Worm (Caenorhabditis elegans): ENCODE results near the gene nep-3.

The nep-3 gene

ce11 chrII:3860826-3861225, 16.2 kb downstream of the nep-3 start, which contains the start of gene oac-11:
TSS of gene oac-11 (minus strand) at chrII:3860926.
- TF ChIP-seq nhr-47 (tag; optimal IDR thresholded peaks at IDR 0.05) (no peak), vab-15 (tag; optimal IDR thresholded peaks at IDR 0.05) (no peak), ztf-11 (tag; optimal IDR thresholded peaks at IDR 0.05) (no peak), efl-1 (optimal IDR thresholded peaks at IDR 0.05) (no peak), efl-1 (GFP tag; optimal IDR thresholded peaks at IDR 0.05 in 1 of 2) (peak in 1 of 2 experiments; percentile 61), lsy-2 (tag; optimal IDR thresholded peaks at IDR 0.05) (no peak)

ce11 chrII:3852654-3853053, 24.4 kb downstream of the nep-3 start, which contains the start of gene nhr-257:
TSS of gene nhr-257 (plus strand) at chrII:3852954.
- peak; percentile 49 for TF ChIP-seq nhr-85 (tag)
- TF ChIP-seq nhr-84 (tag; optimal IDR thresholded peaks at IDR 0.05): no peak
- no peak for TF ChIP-seq unc-130 (tag; optimal IDR thresholded peaks at IDR 0.05)
- TF ChIP-seq pag-3 (tag; optimal IDR thresholded peaks at IDR 0.05; ENCODE audit: borderline replicate concordance, insufficient read depth): no peak
- TF ChIP-seq xbp-1 (tag; optimal IDR thresholded peaks at IDR 0.05): no peak

ce11 chrII:3850655-3851054, 26.4 kb downstream of the nep-3 start, which contains the start of gene nhr-72:
TSS of gene nhr-72 (minus strand) at chrII:3850755.
- TF ChIP-seq lin-35 (GFP tag; optimal IDR thresholded peaks at IDR 0.05): no peak
- no peak for TF ChIP-seq alr-1 (tag; optimal IDR thresholded peaks at IDR 0.05; ENCODE audit: borderline replicate concordance)
- no peak for TF ChIP-seq dsc-1 (tag; optimal IDR thresholded peaks at IDR 0.05)
- TF ChIP-seq fkh-8 (tag; optimal IDR thresholded peaks at IDR 0.05): no peak
- no peak for TF ChIP-seq nhr-85 (tag)
- no peak for TF ChIP-seq unc-86 (tag; optimal IDR thresholded peaks at IDR 0.05)
- no peak for TF ChIP-seq grh-1 (GFP tag; IDR thresholded peaks at IDR 0.05)
- TF ChIP-seq unc-30 (tag; optimal IDR thresholded peaks at IDR 0.05): no peak

ce11 chrII:3846028-3846427, 31.0 kb downstream of the nep-3 start, which contains the start of gene C17A2.2:
TSS of gene C17A2.2 (plus strand) at chrII:3846328.
- TF ChIP-seq lin-14 (GFP tag; optimal IDR thresholded peaks at IDR 0.05) (no peak), alr-1 (tag; optimal IDR thresholded peaks at IDR 0.05; ENCODE audit: borderline replicate concordance) (no peak), snu-23 (GFP tag; optimal IDR thresholded peaks at IDR 0.05) (no peak), hlh-17 (GFP tag; optimal IDR thresholded peaks at IDR 0.05; ENCODE audit: borderline replicate concordance) (no peak), lin-35 (GFP tag; optimal IDR thresholded peaks at IDR 0.05) (no peak), ztf-4 (tag; optimal IDR thresholded peaks at IDR 0.05) (no peak)

ce11 chrII:3843305-3843704, 33.7 kb downstream of the nep-3 start, which contains the start of the genes C17A2.7 and C17A2.3:
TSS of gene C17A2.7 (minus strand) at chrII:3843405.
TSS of gene C17A2.3 (plus strand) at chrII:3843609.
- no peak for TF ChIP-seq sptf-1 (tag; optimal IDR thresholded peaks at IDR 0.05)
- no peak for TF ChIP-seq blmp-1 (tag; optimal IDR thresholded peaks at IDR 0.05)

ce11 chrII:3839562-3839961, 37.5 kb downstream of the nep-3 start, which contains the start of gene C17A2.4:
TSS of gene C17A2.4 (plus strand) at chrII:3839862.
- TF ChIP-seq C16A3.4 (tag; optimal IDR thresholded peaks at IDR 0.05): no peak

- TF ChIP-seq grh-1 (GFP tag; IDR thresholded peaks at IDR 0.05) (no peak), pqm-1 (tag; optimal IDR thresholded peaks at IDR 0.05) (no peak), nhr-12 (tag; optimal IDR thresholded peaks at IDR 0.05) (no peak), mab-9 (GFP tag; IDR thresholded peaks at IDR 0.05) (no peak), vab-15 (tag; optimal IDR thresholded peaks at IDR 0.05) (no peak), efl-1 (optimal IDR thresholded peaks at IDR 0.05) (no peak), efl-1 (GFP tag; optimal IDR thresholded peaks at IDR 0.05 in 1 of 2) (no peak), snu-23 (GFP tag; optimal IDR thresholded peaks at IDR 0.05) (no peak), C16A3.4 (tag; optimal IDR thresholded peaks at IDR 0.05) (no peak), hlh-17 (GFP tag; optimal IDR thresholded peaks at IDR 0.05; ENCODE audit: borderline replicate concordance) (no peak), Y116A8C.19 (tag; optimal IDR thresholded peaks at IDR 0.05; ENCODE audit: borderline replicate concordance) (no peak), zag-1 (tag; optimal IDR thresholded peaks at IDR 0.05) (no peak), ceh-88 (GFP tag; IDR thresholded peaks at IDR 0.05) (no peak), alr-1 (tag; optimal IDR thresholded peaks at IDR 0.05; ENCODE audit: borderline replicate concordance) (no peak)
Observed at ce11 chrII:3835915-3836314, 41.1 kb downstream of the nep-3 start, which contains the start of gene oac-4. TSS of gene oac-4 (minus strand) at chrII:3836015.
